Worm (Caenorhabditis elegans) whole organism, L4/young adult: ENCODE measurements around the gene sdpn-1.

Experiments
- dao-5 ChIP-seq: sonication (generic microtip); optimal IDR thresholded peaks from 2 replicates; lab custom pipeline; 2016; ENCODE audit warnings: missing genotype, missing genetic modification characterization, moderate library complexity, missing compliant biosample characterization
- him-1 ChIP-seq: sonication (generic microtip); optimal IDR thresholded peaks from 2 replicates; lab custom pipeline; 2016; ENCODE audit warnings: missing genotype, missing genetic modification reagents, missing genetic modification characterization, missing compliant biosample characterization

DNA sequence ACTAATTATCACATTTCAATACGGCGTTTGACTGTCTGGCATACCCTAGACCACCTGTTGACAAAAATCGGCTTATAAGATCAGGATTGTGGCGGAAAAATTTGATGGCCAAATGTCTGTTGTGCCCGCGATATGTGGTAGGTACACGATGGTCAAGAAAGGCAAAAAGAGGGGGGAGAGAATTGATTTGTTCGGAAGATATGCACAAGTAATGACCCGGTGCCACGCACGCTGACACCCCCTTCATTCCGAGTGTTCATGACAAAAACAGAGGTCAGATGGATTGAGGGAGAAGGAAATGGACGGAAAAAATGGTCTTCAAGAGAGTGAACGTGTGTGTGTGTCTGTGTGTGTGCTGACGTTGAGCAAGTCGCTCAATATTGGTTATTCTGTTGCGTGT lies 32.6 kb downstream of the sdpn-1 start:
- TF ChIP-seq him-1 (tag; lab: Kevin White, UChicago) (no peak), dao-5 (tag; lab: Kevin White, UChicago) (no peak)
